Fruit fly (Drosophila melanogaster): ENCODE results near the gene CG32263.
A peak's percentile ranks its signal among the peaks of the same experiment; 100 is the strongest.

The CG32263 gene

DNA sequence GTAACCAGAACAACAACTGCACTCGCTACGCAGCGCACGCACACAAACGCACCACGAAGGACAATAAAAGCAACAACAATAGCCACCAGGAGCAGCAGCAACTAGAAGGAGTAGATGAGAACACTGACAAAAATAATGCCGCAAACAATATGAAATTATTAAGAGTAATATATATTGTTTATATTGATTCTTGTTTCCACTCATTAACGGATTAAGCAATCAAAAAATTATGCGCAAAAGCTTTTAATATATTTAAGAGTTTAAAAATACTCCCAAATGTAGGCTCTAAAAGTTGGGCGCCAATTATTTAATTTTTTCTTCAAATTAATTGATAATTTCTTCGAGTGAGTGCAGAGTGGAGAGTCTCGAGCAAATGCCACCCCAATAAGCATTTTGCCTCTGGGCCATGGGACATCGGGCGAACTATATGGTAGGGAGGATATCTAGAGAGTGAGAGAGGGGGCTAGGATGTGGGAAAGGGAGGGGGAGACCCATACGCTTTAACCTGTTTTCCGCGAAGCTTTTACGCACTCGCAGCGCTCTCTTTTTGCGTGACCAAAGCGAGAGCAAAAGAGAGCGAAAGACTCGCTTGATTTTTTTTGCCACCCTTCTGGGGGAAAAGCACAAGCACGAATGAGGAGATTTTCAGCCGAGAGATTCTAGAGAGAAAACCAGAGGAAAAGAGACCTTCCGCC is 14.0 kb upstream of the CG32263 start, which contains the start of gene Rdh (continued):
- TF ChIP-seq Dll (GFP tag; IDR thresholded peaks at IDR 0.05; ENCODE audit: partially characterized antibody) (0 out of 4 replicates have a peak, but pooled peaks have one; percentile 22), CG5245 (GFP tag; optimal IDR thresholded peaks at IDR 0.05) (peak; percentile 9), dmrt99B (tag; optimal IDR thresholded peaks at IDR 0.05) (peak; percentile 84), Sry-β (GFP tag; optimal IDR thresholded peaks at IDR 0.05) (no peak), CG12236 (GFP tag; optimal IDR thresholded peaks at IDR 0.05) (no peak), cg (GFP tag; optimal IDR thresholded peaks at IDR 0.05) (peak; percentile 28), CG4820 (GFP tag; optimal IDR thresholded peaks at IDR 0.05) (peak; percentile 71), CG17802 (tag; optimal IDR thresholded peaks at IDR 0.05) (no peak), aop (GFP tag; IDR thresholded peaks at IDR 0.05) (no peak), mirr (GFP tag; optimal IDR thresholded peaks at IDR 0.05) (peak; percentile 34), gce (GFP tag; IDR thresholded peaks at IDR 0.05) (no peak), onecut (GFP tag; IDR thresholded peaks at IDR 0.05) (peak; percentile 59), HLH4C (GFP tag; IDR thresholded peaks at IDR 0.05; ENCODE audit: partially characterized antibody) (no peak), CG32772 (GFP tag; IDR thresholded peaks at IDR 0.05) (no peak), Spps (tag; optimal IDR thresholded peaks at IDR 0.05) (peak; percentile 10), grn (GFP tag; optimal IDR thresholded peaks at IDR 0.05) (no peak), eyg (GFP tag; optimal IDR thresholded peaks at IDR 0.05) (no peak), CG11560 (tag; IDR thresholded peaks at IDR 0.05) (peak; percentile 57; the same call in 1 of the 3 replicates), Gsc (GFP tag; IDR thresholded peaks at IDR 0.05) (no peak), tio (GFP tag; optimal IDR thresholded peaks at IDR 0.05) (peak; percentile 70), Deaf1 (tag; optimal IDR thresholded peaks at IDR 0.05) (no peak), Jarid2 (GFP tag; optimal IDR thresholded peaks at IDR 0.05) (no peak), abd-A (tag; optimal IDR thresholded peaks at IDR 0.05) (peak; percentile 82), Blimp-1 (GFP tag; optimal IDR thresholded peaks at IDR 0.05) (peak; percentile 79), CG30431 (GFP tag; optimal IDR thresholded peaks at IDR 0.05) (no peak), zf30C (GFP tag; optimal IDR thresholded peaks at IDR 0.05) (peak; percentile 94), tx (GFP tag; optimal IDR thresholded peaks at IDR 0.05) (no peak), CG4404 (GFP tag; IDR thresholded peaks at IDR 0.05) (no peak), CG6689 (GFP tag; IDR thresholded peaks at IDR 0.05) (peak; percentile 63; the same call in 1 of the 2 replicates), CG6791 (GFP tag; IDR thresholded peaks at IDR 0.05; ENCODE audit: partially characterized antibody) (no peak), CG31441 (GFP tag; IDR thresholded peaks at IDR 0.05) (peak; percentile 74), usp (GFP tag; optimal IDR thresholded peaks at IDR 0.05) (no peak), CG10366 (GFP tag; IDR thresholded peaks at IDR 0.05) (peak; percentile 39; the same call in 1 of the 2 replicates), D (optimal IDR thresholded peaks at IDR 0.05) (no peak), D (GFP tag; optimal IDR thresholded peaks at IDR 0.05) (peak; percentile 84), NC2α (GFP tag; optimal IDR thresholded peaks at IDR 0.05) (no peak), CG11723 (GFP tag; optimal IDR thresholded peaks at IDR 0.05) (peak; percentile 67), fd102C (GFP tag; optimal IDR thresholded peaks at IDR 0.05) (no peak), CG14860 (GFP tag; IDR thresholded peaks at IDR 0.05; ENCODE audit: partially characterized antibody) (no peak), Side (GFP tag; optimal IDR thresholded peaks at IDR 0.05) (no peak), fd3F (GFP tag; optimal IDR thresholded peaks at IDR 0.05) (peak; percentile 69), CG4282 (GFP tag; optimal IDR thresholded peaks at IDR 0.05) (no peak), run (tag; optimal IDR thresholded peaks at IDR 0.05) (peak; percentile 57), CG34376 (GFP tag; optimal IDR thresholded peaks at IDR 0.05) (peak; percentile 80), ci (GFP tag; IDR thresholded peaks at IDR 0.05) (no peak; the same call in 2 of the 3 replicates), Myb (GFP tag; optimal IDR thresholded peaks at IDR 0.05) (no peak), CG16815 (GFP tag; optimal IDR thresholded peaks at IDR 0.05) (peak; percentile 61), Drgx (GFP tag; IDR thresholded peaks at IDR 0.05) (0 out of 2 replicates have a peak, but pooled peaks have one; percentile 8), CG11696 (GFP tag; IDR thresholded peaks at IDR 0.05) (0 out of 2 replicates have a peak, but pooled peaks have one; percentile 8), CG11398 (GFP tag; optimal IDR thresholded peaks at IDR 0.05) (no peak)

Measured in whole organism, embryonic.